Fruit fly (Drosophila melanogaster) whole organism, embryonic: ENCODE data around the gene CG33124.
A peak's percentile ranks its signal among the peaks of the same experiment; 100 is the strongest.

Experiments
- Aef1 ChIP-seq: fragments of 200-800 bp; sonication (Bioruptor generic); IDR thresholded peaks from 3 replicates; pipeline ENCODE4 v1.3.6; 2022; ENCODE audit warnings: missing biosample characterization, missing genetic modification characterization
- Atf3 ChIP-seq: fragments of 200-800 bp; sonication (Bioruptor generic); optimal IDR thresholded peaks from 3 replicates; lab custom pipeline; 2016; ENCODE audit warnings: missing biosample characterization, missing genetic modification characterization
- Awh ChIP-seq: fragments of 200-800 bp; sonication (Bioruptor generic); IDR thresholded peaks from 2 replicates; pipeline ENCODE4, ENCODE4 v1.3.6; 2022; ENCODE audit warnings: missing biosample characterization, missing genetic modification characterization
- BEAF-32 ChIP-seq: fragments of 200-800 bp; sonication (Bioruptor generic); optimal IDR thresholded peaks from 3 replicates; lab custom pipeline; 2017; ENCODE audit warnings: missing biosample characterization, missing genetic modification characterization, mild to moderate bottlenecking, moderate library complexity, missing genetic modification reagents
- CG12391 ChIP-seq: fragments of 200-800 bp; sonication (Bioruptor generic); optimal IDR thresholded peaks from 3 replicates; lab custom pipeline; 2018; ENCODE audit warnings: missing biosample characterization, mild to moderate bottlenecking, missing genetic modification characterization, moderate library complexity
- CG12744 ChIP-seq: fragments of 200-800 bp; sonication (Bioruptor generic); optimal IDR thresholded peaks from 2 replicates; lab custom pipeline; 2016; ENCODE audit warnings: missing biosample characterization, missing genetic modification characterization
- CG16779 ChIP-seq: fragments of 200-800 bp; sonication (Bioruptor generic); IDR thresholded peaks from 2 replicates; pipeline ENCODE4 v1.3.6; 2022; ENCODE audit warnings: missing biosample characterization, missing genetic modification characterization
- CG17612 ChIP-seq: fragments of 200-800 bp; sonication (Bioruptor generic); IDR thresholded peaks from 2 replicates; pipeline ENCODE4 v1.3.6; 2022; ENCODE audit warnings: missing biosample characterization, missing genetic modification characterization
- CG3163 ChIP-seq: fragments of 200-800 bp; sonication (Bioruptor generic); optimal IDR thresholded peaks from 3 replicates; lab custom pipeline; 2016; ENCODE audit warnings: missing biosample characterization, missing genetic modification characterization
- CG34224 ChIP-seq: fragments of 200-800 bp; sonication (Bioruptor generic); IDR thresholded peaks from 3 replicates; pipeline ENCODE4 v1.3.6; 2022; ENCODE audit warnings: missing biosample characterization, missing genetic modification characterization; ENCODE audit not compliant: partially characterized antibody
- CG34422 ChIP-seq: fragments of 200-800 bp; sonication (Bioruptor generic); IDR thresholded peaks from 3 replicates; pipeline ENCODE4 v1.3.6; 2022; ENCODE audit warnings: missing biosample characterization, missing genetic modification characterization
- CG4282 ChIP-seq: fragments of 200-800 bp; sonication (Bioruptor generic); optimal IDR thresholded peaks from 2 replicates; lab custom pipeline; 2016; ENCODE audit warnings: missing biosample characterization, missing genetic modification characterization
- CG43689 ChIP-seq: fragments of 200-800 bp; sonication (Bioruptor generic); IDR thresholded peaks from 2 replicates; pipeline ENCODE4 v1.3.6; 2022; ENCODE audit warnings: missing biosample characterization, missing genetic modification characterization
- CG4404 ChIP-seq: fragments of 200-800 bp; sonication (Bioruptor generic); IDR thresholded peaks from 2 replicates; pipeline ENCODE4 v1.3.6; 2022; ENCODE audit warnings: missing biosample characterization, missing genetic modification characterization
- CG4617 ChIP-seq: fragments of 200-800 bp; sonication (Bioruptor generic); optimal IDR thresholded peaks from 3 replicates; lab custom pipeline; 2016; ENCODE audit warnings: missing biosample characterization, missing genetic modification characterization, borderline replicate concordance
- CG7839 ChIP-seq: fragments of 200-800 bp; sonication (Bioruptor generic); optimal IDR thresholded peaks from 3 replicates; lab custom pipeline; 2018; ENCODE audit warnings: missing biosample characterization, mild to moderate bottlenecking, missing genetic modification characterization, moderate library complexity
- CoRest ChIP-seq: fragments of 200-800 bp; sonication (Bioruptor generic); optimal IDR thresholded peaks from 3 replicates; lab custom pipeline; 2018; ENCODE audit warnings: missing biosample characterization, mild to moderate bottlenecking, missing genetic modification characterization, moderate library complexity
- Dp ChIP-seq: fragments of 200-800 bp; sonication (Bioruptor generic); optimal IDR thresholded peaks from 2 replicates; lab custom pipeline; 2018; ENCODE audit warnings: missing biosample characterization, mild to moderate bottlenecking, missing genetic modification characterization, moderate library complexity
- Eip74EF ChIP-seq, 2 experiments: fragments of 200-800 bp in 1 of 2; fragments of >200 bp in 1 of 2; sonication (Bioruptor generic) in 1 of 2; optimal IDR thresholded peaks; 2 replicates each; lab custom pipeline; 2017 to 2019; ENCODE audit warnings: missing biosample characterization in 2 of 2, missing genetic modification characterization in 2 of 2, mild to moderate bottlenecking in 1 of 2, moderate library complexity in 1 of 2
- Gsc ChIP-seq: fragments of 200-800 bp; sonication (Bioruptor generic); IDR thresholded peaks from 2 replicates; pipeline ENCODE4 v1.3.6; 2022; ENCODE audit warnings: missing biosample characterization, missing genetic modification characterization
- Hr78 ChIP-seq, 2 experiments: fragments of 200-800 bp in 1 of 2; fragments of >200 bp in 1 of 2; sonication (Bioruptor generic) in 1 of 2; optimal IDR thresholded peaks; 2 replicates each; lab custom pipeline; 2017 to 2019; ENCODE audit warnings: missing biosample characterization in 2 of 2, missing genetic modification characterization in 2 of 2, mild to moderate bottlenecking in 1 of 2, moderate library complexity in 1 of 2
- Hsf ChIP-seq: fragments of 200-800 bp; sonication (Bioruptor generic); optimal IDR thresholded peaks from 3 replicates; lab custom pipeline; 2016; ENCODE audit warnings: missing biosample characterization, missing genetic modification characterization
- MBD-R2 ChIP-seq: fragments of 200-800 bp; sonication (Bioruptor generic); IDR thresholded peaks from 2 replicates; pipeline ENCODE4 v1.3.6; 2022; ENCODE audit warnings: missing biosample characterization, missing genetic modification characterization
- Mad ChIP-seq: fragments of 200-800 bp; sonication (Bioruptor generic); optimal IDR thresholded peaks from 2 replicates; lab custom pipeline; 2016; ENCODE audit warnings: missing biosample characterization, missing genetic modification characterization
- Mes4 ChIP-seq: fragments of 200-800 bp; sonication (Bioruptor generic); optimal IDR thresholded peaks from 2 replicates; lab custom pipeline; 2016; ENCODE audit warnings: missing biosample characterization, missing genetic modification characterization
- Oaz ChIP-seq: fragments of 200-800 bp; sonication (Bioruptor generic); IDR thresholded peaks from 2 replicates; pipeline ENCODE4 v1.3.6; 2022; ENCODE audit warnings: missing biosample characterization, missing genetic modification characterization
- Poxn ChIP-seq: fragments of 200-800 bp; sonication (Bioruptor generic); IDR thresholded peaks from 2 replicates; pipeline ENCODE4 v1.3.6; 2022; ENCODE audit warnings: missing biosample characterization, missing genetic modification characterization
- Tbp ChIP-seq: fragments of >200 bp; optimal IDR thresholded peaks from 2 replicates; lab custom pipeline; 2018; ENCODE audit warnings: missing biosample characterization, missing genetic modification characterization
- Vsx1 ChIP-seq: fragments of 200-800 bp; sonication (Bioruptor generic); optimal IDR thresholded peaks from 2 replicates; lab custom pipeline; 2017; ENCODE audit warnings: missing biosample characterization, mild to moderate bottlenecking, missing genetic modification characterization, missing genetic modification reagents
- al ChIP-seq: fragments of 200-800 bp; sonication (Bioruptor generic); IDR thresholded peaks from 2 replicates; pipeline ENCODE4 v1.3.6; 2022; ENCODE audit warnings: missing biosample characterization, missing genetic modification characterization
- ash1 ChIP-seq: fragments of 200-800 bp; sonication (Bioruptor generic); optimal IDR thresholded peaks from 2 replicates; lab custom pipeline; 2018; ENCODE audit warnings: missing biosample characterization, mild to moderate bottlenecking, missing genetic modification characterization
- cad ChIP-seq: fragments of >200 bp; optimal IDR thresholded peaks from 2 replicates; lab custom pipeline; 2017; ENCODE audit warnings: missing biosample characterization, missing genetic modification characterization
- crol ChIP-seq: fragments of 200-800 bp; sonication (Bioruptor generic); IDR thresholded peaks from 2 replicates; pipeline ENCODE4 v1.3.6; 2022; ENCODE audit warnings: missing biosample characterization, missing genetic modification characterization
- dmrt11E ChIP-seq: fragments of 200-800 bp; sonication (Bioruptor generic); optimal IDR thresholded peaks from 3 replicates; lab custom pipeline; 2018; ENCODE audit warnings: missing biosample characterization, mild to moderate bottlenecking, missing genetic modification characterization, moderate library complexity
- fd102C ChIP-seq: fragments of 200-800 bp; sonication (Bioruptor generic); optimal IDR thresholded peaks from 2 replicates; lab custom pipeline; 2018; ENCODE audit warnings: missing biosample characterization, mild to moderate bottlenecking, missing genetic modification characterization, moderate library complexity
- fd64A ChIP-seq: fragments of 200-800 bp; sonication (Bioruptor generic); optimal IDR thresholded peaks from 3 replicates; lab custom pipeline; 2018; ENCODE audit warnings: missing biosample characterization, mild to moderate bottlenecking, missing genetic modification characterization
- ftz-f1 ChIP-seq: fragments of 200-800 bp; sonication (Bioruptor generic); optimal IDR thresholded peaks from 2 replicates; lab custom pipeline; 2016; ENCODE audit warnings: missing biosample characterization, missing genetic modification characterization
- fu2 ChIP-seq: fragments of 200-800 bp; sonication (Bioruptor generic); optimal IDR thresholded peaks from 2 replicates; lab custom pipeline; 2016; ENCODE audit warnings: missing biosample characterization, missing genetic modification characterization
- insv ChIP-seq, 2 experiments: fragments of 200-800 bp; sonication (Bioruptor generic); optimal IDR thresholded peaks; 3 replicates each; lab custom pipeline; 2016 to 2018; ENCODE audit warnings: missing biosample characterization in 2 of 2, missing genetic modification characterization in 2 of 2
- lab ChIP-seq: fragments of 200-800 bp; sonication (Bioruptor generic); optimal IDR thresholded peaks from 3 replicates; lab custom pipeline; 2017; ENCODE audit warnings: missing biosample characterization, missing genetic modification characterization, mild to moderate bottlenecking, moderate library complexity, missing genetic modification reagents
- odd ChIP-seq: fragments of 200-800 bp; sonication (Bioruptor generic); optimal IDR thresholded peaks from 2 replicates; lab custom pipeline; 2017; ENCODE audit warnings: missing biosample characterization, mild to moderate bottlenecking, missing genetic modification characterization
- p53 ChIP-seq: fragments of 200-800 bp; sonication (Bioruptor generic); optimal IDR thresholded peaks from 2 replicates; lab custom pipeline; 2016; ENCODE audit warnings: missing biosample characterization, missing genetic modification characterization
- ro ChIP-seq: fragments of 200-800 bp; sonication (Bioruptor generic); IDR thresholded peaks from 2 replicates; pipeline ENCODE4 v1.3.6; 2022; ENCODE audit warnings: missing biosample characterization, missing genetic modification characterization
- sd ChIP-seq: fragments of 200-800 bp; sonication (Bioruptor generic); optimal IDR thresholded peaks from 3 replicates; lab custom pipeline; 2018; ENCODE audit warnings: missing biosample characterization, mild to moderate bottlenecking, missing genetic modification characterization, moderate library complexity
- tin ChIP-seq: fragments of 200-800 bp; sonication (Bioruptor generic); optimal IDR thresholded peaks from 3 replicates; lab custom pipeline; 2016; ENCODE audit warnings: missing biosample characterization, missing genetic modification characterization
- tio ChIP-seq: fragments of 200-800 bp; sonication (Bioruptor generic); optimal IDR thresholded peaks from 2 replicates; lab custom pipeline; 2017; ENCODE audit warnings: missing biosample characterization, missing genetic modification characterization, inconsistent platforms
- unpg ChIP-seq: fragments of 200-800 bp; sonication (Bioruptor generic); optimal IDR thresholded peaks from 3 replicates; lab custom pipeline; 2018; ENCODE audit warnings: missing biosample characterization, mild to moderate bottlenecking, missing genetic modification characterization, moderate library complexity
- vvl ChIP-seq: fragments of 200-800 bp; sonication (Bioruptor generic); IDR thresholded peaks from 2 replicates; pipeline ENCODE4 v1.3.6; 2022; ENCODE audit warnings: missing biosample characterization, missing genetic modification characterization
- wek ChIP-seq: fragments of 200-800 bp; sonication (Bioruptor generic); optimal IDR thresholded peaks from 3 replicates; lab custom pipeline; 2018; ENCODE audit warnings: missing biosample characterization, mild to moderate bottlenecking, missing genetic modification characterization, moderate library complexity
- zfh2 ChIP-seq: fragments of 200-800 bp; sonication (Bioruptor generic); optimal IDR thresholded peaks from 2 replicates; lab custom pipeline; 2016; ENCODE audit warnings: missing biosample characterization, missing genetic modification characterization

The CG33124 gene

DNA sequence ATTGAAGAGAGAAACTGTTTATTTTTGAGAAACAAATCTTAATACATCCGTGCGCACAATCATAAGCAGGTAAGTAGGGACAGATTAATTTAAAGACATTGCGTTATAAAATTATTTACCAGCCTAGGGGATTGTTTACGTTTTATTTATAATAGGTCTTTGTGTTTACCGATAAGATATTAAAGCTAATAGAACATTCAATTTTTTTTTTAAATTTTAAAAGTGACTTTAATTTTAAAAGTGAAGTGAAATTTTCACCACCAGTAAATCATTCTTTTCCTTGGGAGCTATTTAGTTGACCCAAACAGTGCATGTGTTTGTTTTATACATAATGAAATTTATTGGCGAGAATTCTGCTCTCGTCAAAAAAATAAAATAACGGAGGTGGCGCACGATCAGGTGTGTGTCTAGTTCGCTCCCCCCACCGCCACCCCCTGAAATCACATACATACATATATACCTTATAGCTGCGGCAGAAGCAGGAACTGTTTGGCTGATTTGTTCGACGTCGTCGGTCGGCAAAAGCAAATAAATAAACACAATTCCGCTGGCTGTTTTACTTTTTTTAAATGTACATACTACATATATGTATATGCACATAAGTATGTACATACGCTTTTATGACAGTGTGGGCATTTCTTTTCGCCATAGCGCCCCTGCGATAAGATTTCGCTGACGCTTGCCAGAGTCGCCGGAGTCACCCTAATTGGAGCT, 32.8 kb downstream of the CG33124 start (continued):
- TF ChIP-seq Mad (no peak), unpg (GFP tag; lab: Kevin White, UChicago) (peak; percentile 57), Aef1 (GFP tag; lab: Robert Waterston, UW) (no peak), Awh (no peak), ftz-f1 (GFP tag; lab: Kevin White, UChicago) (no peak), CG3163 (no peak), p53 (no peak), Hr78 (GFP tag; optimal IDR thresholded peaks at IDR 0.05; lab: Kevin White, UChicago) (no peak), vvl (GFP tag; lab: Robert Waterston, UW) (no peak), Gsc (GFP tag; lab: Robert Waterston, UW) (no peak), CG16779 (no peak), CG34224 (GFP tag; lab: Robert Waterston, UW) (no peak), ash1 (GFP tag; lab: Kevin White, UChicago) (no peak), tin (no peak), Hsf (GFP tag; lab: Kevin White, UChicago) (peak; percentile 40), dmrt11E (tag; lab: Kevin White, UChicago) (no peak), al (peak; percentile 64), Tbp (GFP tag; lab: Kevin White, UChicago) (no peak), crol (GFP tag; lab: Robert Waterston, UW) (peak; percentile 26; the same call in 1 of the 2 replicates), insv (GFP tag; optimal IDR thresholded peaks at IDR 0.05; lab: Kevin White, UChicago) (no peak), odd (GFP tag; lab: Kevin White, UChicago) (peak; percentile 49), CG17612 (no peak), Atf3 (no peak), fd64A (GFP tag; lab: Kevin White, UChicago) (no peak), sd (no peak), cad (GFP tag; lab: Kevin White, UChicago) (peak; percentile 36), tio (GFP tag; lab: Kevin White, UChicago) (peak; percentile 50), CG4617 (GFP tag; lab: Kevin White, UChicago) (no peak), lab (GFP tag; lab: Kevin White, UChicago) (peak; percentile 68), CG4282 (GFP tag; lab: Kevin White, UChicago) (no peak), Vsx1 (GFP tag; lab: Kevin White, UChicago) (no peak), CG12744 (GFP tag; lab: Kevin White, UChicago) (peak; percentile 66), wek (GFP tag; lab: Kevin White, UChicago) (no peak), Eip74EF (GFP tag; optimal IDR thresholded peaks at IDR 0.05; lab: Kevin White, UChicago) (no peak), fd102C (GFP tag; lab: Kevin White, UChicago) (no peak), CG7839 (tag; lab: Kevin White, UChicago) (peak; percentile 76), CG4404 (GFP tag; lab: Robert Waterston, UW) (no peak), CG34422 (GFP tag; lab: Robert Waterston, UW) (0 out of 3 replicates have a peak, but pooled peaks have one; percentile 33), Poxn (no peak), CG43689 (no peak), fu2 (GFP tag; lab: Kevin White, UChicago) (peak; percentile 27), MBD-R2 (GFP tag; lab: Robert Waterston, UW) (no peak), Oaz (GFP tag; lab: Robert Waterston, UW) (no peak), CG12391 (tag; lab: Kevin White, UChicago) (peak; percentile 67), BEAF-32 (GFP tag; lab: Kevin White, UChicago) (no peak), ro (no peak), CoRest (tag; lab: Kevin White, UChicago) (peak; percentile 76), zfh2 (GFP tag; lab: Kevin White, UChicago) (peak; percentile 37), Dp (no peak), Mes4 (GFP tag; lab: Kevin White, UChicago) (no peak)
